Fruit fly (Drosophila melanogaster) whole organism, embryonic: ENCODE results near the gene HDAC6.

Source experiments
- B-H1 ChIP-seq: fragments of 200-800 bp; sonication (Bioruptor generic); IDR thresholded peaks from 3 replicates; pipeline ENCODE4 v1.3.6; 2022; ENCODE audit warnings: missing biosample characterization, missing genetic modification characterization
- CG10209 ChIP-seq: fragments of 200-800 bp; sonication (Bioruptor generic); optimal IDR thresholded peaks from 3 replicates; lab custom pipeline; 2017; ENCODE audit warnings: missing biosample characterization, mild to moderate bottlenecking, missing genetic modification characterization, missing genetic modification reagents
- CG11504 ChIP-seq: fragments of 200-800 bp; sonication (Bioruptor generic); optimal IDR thresholded peaks from 3 replicates; lab custom pipeline; 2019; ENCODE audit warnings: missing biosample characterization, mild to moderate bottlenecking, missing genetic modification characterization, moderate library complexity
- CG12155 ChIP-seq: fragments of 200-800 bp; sonication (Bioruptor generic); optimal IDR thresholded peaks from 3 replicates; lab custom pipeline; 2016; ENCODE audit warnings: missing biosample characterization, missing genetic modification characterization
- CG1529 ChIP-seq: fragments of 200-800 bp; sonication (Bioruptor generic); optimal IDR thresholded peaks from 3 replicates; lab custom pipeline; 2018; ENCODE audit warnings: missing biosample characterization, missing genetic modification characterization
- CG18262 ChIP-seq: fragments of 200-800 bp; optimal IDR thresholded peaks from 3 replicates; lab custom pipeline; 2019; ENCODE audit warnings: missing biosample characterization, mild to moderate bottlenecking, missing genetic modification characterization, moderate library complexity
- CG18619 ChIP-seq: fragments of 200-800 bp; sonication (Bioruptor generic); optimal IDR thresholded peaks from 3 replicates; lab custom pipeline; 2017; ENCODE audit warnings: missing biosample characterization, mild to moderate bottlenecking, missing genetic modification characterization
- CG2678 ChIP-seq: fragments of 200-800 bp; sonication (Bioruptor generic); optimal IDR thresholded peaks from 3 replicates; lab custom pipeline; 2019; ENCODE audit warnings: missing biosample characterization, mild to moderate bottlenecking, missing genetic modification characterization, moderate library complexity
- CG2875 ChIP-seq: fragments of 200-800 bp; sonication (Bioruptor generic); optimal IDR thresholded peaks from 2 replicates; lab custom pipeline; 2017; ENCODE audit warnings: missing biosample characterization, mild to moderate bottlenecking, missing genetic modification characterization, missing genetic modification reagents
- CG30403 ChIP-seq: fragments of 200-800 bp; sonication (Bioruptor generic); optimal IDR thresholded peaks from 3 replicates; lab custom pipeline; 2016; ENCODE audit warnings: missing biosample characterization, missing genetic modification characterization
- CG3847 ChIP-seq: fragments of 200-800 bp; sonication (Bioruptor generic); IDR thresholded peaks from 2 replicates; pipeline ENCODE4 v1.3.6; 2022; ENCODE audit warnings: missing biosample characterization, missing genetic modification characterization
- CG4328 ChIP-seq: fragments of 200-800 bp; sonication (Bioruptor generic); optimal IDR thresholded peaks from 3 replicates; lab custom pipeline; 2017; ENCODE audit warnings: missing biosample characterization, missing genetic modification reagents, missing genetic modification characterization
- CG4424 ChIP-seq: fragments of 200-800 bp; sonication (Bioruptor generic); optimal IDR thresholded peaks from 3 replicates; lab custom pipeline; 2016; ENCODE audit warnings: missing biosample characterization, missing genetic modification characterization
- CG5180 ChIP-seq: fragments of 200-800 bp; sonication (Bioruptor generic); optimal IDR thresholded peaks from 3 replicates; lab custom pipeline; 2017; ENCODE audit warnings: missing biosample characterization, missing genetic modification characterization, mild to moderate bottlenecking, moderate library complexity, missing genetic modification reagents
- CG6689 ChIP-seq: fragments of 200-800 bp; sonication (Bioruptor generic); IDR thresholded peaks from 2 replicates; pipeline ENCODE4 v1.3.6; 2022; ENCODE audit warnings: missing biosample characterization, missing genetic modification characterization
- CG6791 ChIP-seq: fragments of 200-800 bp; sonication (Bioruptor generic); IDR thresholded peaks from 3 replicates; pipeline ENCODE4 v1.3.6; 2022; ENCODE audit warnings: missing biosample characterization, missing genetic modification characterization; ENCODE audit not compliant: partially characterized antibody
- CG7372 ChIP-seq: fragments of 200-800 bp; sonication (Bioruptor generic); IDR thresholded peaks from 2 replicates; pipeline ENCODE4 v1.3.6; 2022; ENCODE audit warnings: missing biosample characterization, missing genetic modification characterization
- CG7556 ChIP-seq: fragments of 200-800 bp; sonication (Bioruptor generic); optimal IDR thresholded peaks from 2 replicates; lab custom pipeline; 2017; ENCODE audit warnings: missing biosample characterization, mild to moderate bottlenecking, missing genetic modification characterization
- CG8281 ChIP-seq: fragments of 200-800 bp; sonication (Bioruptor generic); optimal IDR thresholded peaks from 2 replicates; lab custom pipeline; 2018; ENCODE audit warnings: missing biosample characterization, mild to moderate bottlenecking, missing genetic modification characterization, moderate library complexity
- CG9437 ChIP-seq: fragments of 200-800 bp; sonication (Bioruptor generic); optimal IDR thresholded peaks from 2 replicates; lab custom pipeline; 2018; ENCODE audit warnings: missing biosample characterization, mild to moderate bottlenecking, missing genetic modification characterization
- CG9727 ChIP-seq: fragments of 200-800 bp; sonication (Bioruptor generic); optimal IDR thresholded peaks from 3 replicates; lab custom pipeline; 2017; ENCODE audit warnings: missing biosample characterization, mild to moderate bottlenecking, missing genetic modification characterization
- CG9932 ChIP-seq: fragments of 200-800 bp; sonication (Bioruptor generic); IDR thresholded peaks from 2 replicates; pipeline ENCODE4 v1.3.6; 2022; ENCODE audit warnings: missing biosample characterization, missing genetic modification characterization
- D19A ChIP-seq: fragments of 200-800 bp; optimal IDR thresholded peaks from 3 replicates; lab custom pipeline; 2019; ENCODE audit warnings: missing biosample characterization, mild to moderate bottlenecking, missing genetic modification characterization, moderate library complexity
- Fer1 ChIP-seq: fragments of 200-800 bp; sonication (Bioruptor generic); optimal IDR thresholded peaks from 2 replicates; lab custom pipeline; 2017; ENCODE audit warnings: missing biosample characterization, mild to moderate bottlenecking, missing genetic modification characterization
- Fer3 ChIP-seq: fragments of 200-800 bp; sonication (Bioruptor generic); optimal IDR thresholded peaks from 2 replicates; lab custom pipeline; 2018; ENCODE audit warnings: missing biosample characterization, mild to moderate bottlenecking, missing genetic modification characterization, moderate library complexity
- HHEX ChIP-seq: fragments of 200-800 bp; sonication (Bioruptor generic); optimal IDR thresholded peaks from 3 replicates; lab custom pipeline; 2017; ENCODE audit warnings: missing biosample characterization, mild to moderate bottlenecking, missing genetic modification characterization, missing genetic modification reagents
- Mad ChIP-seq: fragments of 200-800 bp; sonication (Bioruptor generic); optimal IDR thresholded peaks from 2 replicates; lab custom pipeline; 2016; ENCODE audit warnings: missing biosample characterization, missing genetic modification characterization
- Med ChIP-seq: fragments of 200-800 bp; sonication (Bioruptor generic); peaks from one replicate; lab custom pipeline; 2016; ENCODE audit warnings: missing biosample characterization, missing genetic modification characterization, mild to moderate bottlenecking, inconsistent platforms, moderate library complexity
- Mrtf ChIP-seq: fragments of 200-800 bp; sonication (Bioruptor generic); IDR thresholded peaks from 3 replicates; pipeline ENCODE4 v1.3.6; 2022; ENCODE audit warnings: missing biosample characterization, missing genetic modification characterization
- NFAT ChIP-seq: fragments of 200-800 bp; sonication (Bioruptor generic); IDR thresholded peaks from 2 replicates; pipeline ENCODE4 v1.3.6; 2022; ENCODE audit warnings: missing biosample characterization, missing genetic modification characterization
- Pdp1 ChIP-seq, 2 experiments: fragments of 200-800 bp; sonication (Bioruptor generic); optimal IDR thresholded peaks; 3 replicates each; lab custom pipeline; 2016; ENCODE audit warnings: missing biosample characterization in 2 of 2, missing genetic modification characterization in 2 of 2, mild to moderate bottlenecking in 1 of 2, moderate library complexity in 1 of 2
- Ptx1 ChIP-seq: fragments of 200-800 bp; sonication (Bioruptor generic); IDR thresholded peaks from 2 replicates; pipeline ENCODE4 v1.3.6; 2022; ENCODE audit warnings: missing biosample characterization, missing genetic modification characterization
- Sin3A ChIP-seq: fragments of >200 bp; optimal IDR thresholded peaks from 2 replicates; lab custom pipeline; 2018
- Sry-β ChIP-seq: fragments of 200-800 bp; sonication (Bioruptor generic); optimal IDR thresholded peaks from 2 replicates; lab custom pipeline; 2018; ENCODE audit warnings: missing biosample characterization, mild to moderate bottlenecking, missing genetic modification characterization, moderate library complexity
- Trl ChIP-seq, 3 experiments: fragments of >200 bp in 2 of 3; fragments of 200-800 bp in 1 of 3; sonication (Bioruptor generic) in 1 of 3; optimal IDR thresholded peaks; 2 replicates in 1 of 3; 3 replicates in 2 of 3; lab custom pipeline; 2016 to 2017; ENCODE audit warnings: missing biosample characterization in 1 of 3, missing genetic modification characterization in 1 of 3
- bigmax ChIP-seq: fragments of 200-800 bp; sonication (Bioruptor generic); optimal IDR thresholded peaks from 2 replicates; lab custom pipeline; 2018; ENCODE audit warnings: missing biosample characterization, mild to moderate bottlenecking, missing genetic modification characterization
- caup ChIP-seq: fragments of 200-800 bp; sonication (Bioruptor generic); optimal IDR thresholded peaks from 3 replicates; lab custom pipeline; 2017; ENCODE audit warnings: missing biosample characterization, mild to moderate bottlenecking, missing genetic modification characterization, moderate library complexity; ENCODE audit not compliant: severe bottlenecking
- cwo ChIP-seq: fragments of 200-800 bp; sonication (Bioruptor generic); optimal IDR thresholded peaks from 3 replicates; lab custom pipeline; 2017; ENCODE audit warnings: missing biosample characterization, missing genetic modification characterization, mild to moderate bottlenecking, moderate library complexity, missing genetic modification reagents
- dmrt99B ChIP-seq: fragments of 200-800 bp; sonication (Bioruptor generic); optimal IDR thresholded peaks from 2 replicates; lab custom pipeline; 2018; ENCODE audit warnings: missing biosample characterization, mild to moderate bottlenecking, missing genetic modification characterization, moderate library complexity
- fd96Cb ChIP-seq: fragments of 200-800 bp; sonication (Bioruptor generic); optimal IDR thresholded peaks from 2 replicates; lab custom pipeline; 2018; ENCODE audit warnings: missing biosample characterization, mild to moderate bottlenecking, missing genetic modification characterization, moderate library complexity
- fu2 ChIP-seq: fragments of 200-800 bp; sonication (Bioruptor generic); optimal IDR thresholded peaks from 2 replicates; lab custom pipeline; 2016; ENCODE audit warnings: missing biosample characterization, missing genetic modification characterization
- grau ChIP-seq: fragments of 200-800 bp; optimal IDR thresholded peaks from 3 replicates; lab custom pipeline; 2019; ENCODE audit warnings: missing biosample characterization, mild to moderate bottlenecking, missing genetic modification characterization, moderate library complexity
- pho ChIP-seq: fragments of 200-800 bp; sonication (Bioruptor generic); optimal IDR thresholded peaks from 2 replicates; lab custom pipeline; 2016; ENCODE audit warnings: missing biosample characterization, missing genetic modification characterization
- prd ChIP-seq, 3 experiments: fragments of >200 bp in 2 of 3; fragments of 200-800 bp in 1 of 3; sonication (Bioruptor generic) in 1 of 3; optimal IDR thresholded peaks in 2 of 3; IDR thresholded peaks in 1 of 3; 2 replicates in 2 of 3; 3 replicates in 1 of 3; pipeline versions ENCODE4 v1.3.6 to Lab custom; 2017 to 2022; ENCODE audit warnings: missing biosample characterization in 1 of 3, missing genetic modification characterization in 1 of 3
- ranshi ChIP-seq: fragments of 200-800 bp; sonication (Bioruptor generic); IDR thresholded peaks from 2 replicates; pipeline ENCODE4 v1.3.6; 2022; ENCODE audit warnings: missing biosample characterization, missing genetic modification characterization
- row ChIP-seq: fragments of 200-800 bp; sonication (Bioruptor generic); IDR thresholded peaks from 3 replicates; pipeline ENCODE4 v1.3.6; 2022; ENCODE audit warnings: missing biosample characterization, missing genetic modification characterization
- sob ChIP-seq: fragments of 200-800 bp; sonication (Bioruptor generic); IDR thresholded peaks from 2 replicates; pipeline ENCODE4 v1.3.6; 2022; ENCODE audit warnings: missing biosample characterization, missing genetic modification characterization

HDAC6 gene

dm6 chrX:15296969-15297816 lies 35.9 kb upstream of the HDAC6 start, which contains the start of gene gce:
Gene gce, plus strand, starts transcription at chrX:15297766.
- TF ChIP-seq Sry-β (no peak), Fer3 (tag; lab: Kevin White, UChicago) (peak; percentile 45), sob (GFP tag; lab: Robert Waterston, UW) (0 out of 2 replicates have a peak, but pooled peaks have one; percentile 12), CG10209 (GFP tag; lab: Kevin White, UChicago) (peak; percentile 52), Mad (GFP tag; lab: Kevin White, UChicago) (no peak), CG9437 (GFP tag; lab: Kevin White, UChicago) (peak; percentile 73), CG2875 (GFP tag; lab: Kevin White, UChicago) (no peak), CG4328 (GFP tag; lab: Kevin White, UChicago) (peak; percentile 41), CG6791 (GFP tag; lab: Robert Waterston, UW) (no peak), CG18262 (tag; lab: Kevin White, UChicago) (peak; percentile 73), CG9932 (peak; percentile 53), CG30403 (GFP tag; lab: Kevin White, UChicago) (peak; percentile 62), CG5180 (peak; percentile 13), CG18619 (GFP tag; lab: Kevin White, UChicago) (peak; percentile 67), CG9727 (peak; percentile 68), row (GFP tag; lab: Robert Waterston, UW) (peak; percentile 55; the same call in 2 of the 3 replicates), dmrt99B (tag; lab: Kevin White, UChicago) (peak; percentile 74), CG12155 (GFP tag; lab: Kevin White, UChicago) (no peak), Ptx1 (peak; percentile 37; the same call in 1 of the 2 replicates), NFAT (peak; percentile 28; the same call in 1 of the 2 replicates), caup (GFP tag; lab: Kevin White, UChicago) (peak; percentile 31), cwo (GFP tag; lab: Kevin White, UChicago) (peak; percentile 61), CG7372 (peak; percentile 64), CG8281 (tag; lab: Kevin White, UChicago) (peak; percentile 18), CG4424 (GFP tag; lab: Kevin White, UChicago) (peak; percentile 35), pho (no peak), CG1529 (GFP tag; lab: Kevin White, UChicago) (no peak), ranshi (GFP tag; lab: Robert Waterston, UW) (no peak), Fer1 (GFP tag; lab: Kevin White, UChicago) (peak; percentile 38), prd (optimal IDR thresholded peaks at IDR 0.05; lab: Kevin White, UChicago) (no peak), prd (GFP tag; IDR thresholded peaks at IDR 0.05; lab: Robert Waterston, UW) (no peak), fd96Cb (tag; lab: Kevin White, UChicago) (peak; percentile 31), B-H1 (GFP tag; lab: Robert Waterston, UW) (peak; percentile 13; the same call in 1 of the 3 replicates), fu2 (GFP tag; lab: Kevin White, UChicago) (no peak), Med (GFP tag; lab: Kevin White, UChicago) (peak; percentile 86), HHEX (GFP tag; lab: Kevin White, UChicago) (peak; percentile 41), CG3847 (GFP tag; lab: Robert Waterston, UW) (0 out of 2 replicates have a peak, but pooled peaks have one; percentile 10), CG11504 (tag; lab: Kevin White, UChicago) (peak; percentile 79), grau (tag; lab: Kevin White, UChicago) (peak; percentile 77), CG6689 (GFP tag; lab: Robert Waterston, UW) (0 out of 2 replicates have a peak, but pooled peaks have one; percentile 41), CG2678 (tag; lab: Kevin White, UChicago) (peak; percentile 87), Pdp1 (GFP tag; optimal IDR thresholded peaks at IDR 0.05; lab: Kevin White, UChicago) (peak in 1 of 2 experiments; percentile 52), Sin3A (lab: Kevin White, UChicago) (no peak), bigmax (no peak), Mrtf (GFP tag; lab: Robert Waterston, UW) (peak; percentile 5; the same call in 1 of the 3 replicates), CG7556 (GFP tag; lab: Kevin White, UChicago) (peak; percentile 86), D19A (tag; lab: Kevin White, UChicago) (peak; percentile 44), Trl (optimal IDR thresholded peaks at IDR 0.05; lab: Kevin White, UChicago) (peak in 1 of 2 experiments; percentile 13), Trl (GFP tag; optimal IDR thresholded peaks at IDR 0.05; lab: Kevin White, UChicago) (no peak)
